ENCODE assay signal across 3 fruit fly cellular contexts in the genomic region with DNA sequence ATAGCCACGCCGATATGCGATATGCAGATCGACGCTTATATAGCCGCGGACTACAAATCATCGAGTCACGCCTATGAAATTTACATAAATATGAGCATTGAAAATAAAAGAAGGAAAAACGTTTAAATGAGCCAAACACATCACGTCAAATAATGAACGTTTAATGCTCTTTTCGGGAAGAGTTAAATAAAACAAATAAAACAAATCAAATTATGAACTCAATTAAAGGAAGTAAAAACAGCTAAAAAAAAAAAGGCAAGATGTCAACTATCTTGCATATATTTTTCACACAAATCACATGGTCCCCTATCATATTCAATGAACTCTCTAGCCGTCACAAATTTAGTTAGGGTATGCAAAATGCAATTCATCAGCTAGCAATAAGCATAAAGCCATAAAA.
A peak's percentile ranks its signal among the peaks of the same experiment; 100 is the strongest.
TF ChIP-seq lines count a peak whose summit lies in the region.

No protein-coding gene starts in this region.

- TF ChIP-seq CTCF in whole organism, embryonic (GFP tag; optimal IDR thresholded peaks at IDR 0.05; lab: Kevin White, UChicago), result no peak

TF ChIP-seq in whole organism, embryonic, 481 proteins besides CTCF, POLR2A, EP300 and RAD21 (continues in another document):
- TF ChIP-seq CG6689 (GFP tag; IDR thresholded peaks at IDR 0.05; lab: Robert Waterston, UW) (peak; percentile 30; the same call in 1 of the 2 replicates), tap (tag; optimal IDR thresholded peaks at IDR 0.05; lab: Kevin White, UChicago) (peak; percentile 4), CHES-1-like (GFP tag; optimal IDR thresholded peaks at IDR 0.05; lab: Kevin White, UChicago) (no peak), Hand (GFP tag; optimal IDR thresholded peaks at IDR 0.05; lab: Kevin White, UChicago) (no peak), ase (GFP tag; IDR thresholded peaks at IDR 0.05; lab: Robert Waterston, UW) (0 out of 3 replicates have a peak, but pooled peaks have one; percentile 16), vvl (GFP tag; IDR thresholded peaks at IDR 0.05; lab: Robert Waterston, UW) (peak; percentile 68), CG17359 (tag; optimal IDR thresholded peaks at IDR 0.05; lab: Kevin White, UChicago) (peak; percentile 33), Oli (tag; optimal IDR thresholded peaks at IDR 0.05; lab: Kevin White, UChicago) (peak; percentile 23), CG12391 (tag; optimal IDR thresholded peaks at IDR 0.05; lab: Kevin White, UChicago) (peak; percentile 5), jing (GFP tag; optimal IDR thresholded peaks at IDR 0.05; lab: Kevin White, UChicago) (no peak), trh (GFP tag; optimal IDR thresholded peaks at IDR 0.05; lab: Kevin White, UChicago) (no peak), Taf1 (GFP tag; IDR thresholded peaks at IDR 0.05; lab: Robert Waterston, UW) (no peak), HLH3B (GFP tag; IDR thresholded peaks at IDR 0.05; lab: Robert Waterston, UW) (peak; percentile 36; the same call in 1 of the 2 replicates), Scr (GFP tag; IDR thresholded peaks at IDR 0.05; lab: Robert Waterston, UW; ENCODE audit: partially characterized antibody) (no peak), CG10366 (GFP tag; IDR thresholded peaks at IDR 0.05; lab: Robert Waterston, UW) (peak; percentile 62), onecut (GFP tag; IDR thresholded peaks at IDR 0.05; lab: Robert Waterston, UW) (0 out of 2 replicates have a peak, but pooled peaks have one; percentile 10), tgo (GFP tag; IDR thresholded peaks at IDR 0.05; lab: Robert Waterston, UW) (peak; percentile 51; the same call in 1 of the 3 replicates), CG17328 (GFP tag; IDR thresholded peaks at IDR 0.05; lab: Robert Waterston, UW) (0 out of 2 replicates have a peak, but pooled peaks have one; percentile 17), CG7839 (tag; optimal IDR thresholded peaks at IDR 0.05; lab: Kevin White, UChicago) (peak; percentile 37), Xrp1 (GFP tag; IDR thresholded peaks at IDR 0.05; lab: Robert Waterston, UW) (0 out of 2 replicates have a peak, but pooled peaks have one; percentile 28), chn (GFP tag; optimal IDR thresholded peaks at IDR 0.05; lab: Kevin White, UChicago) (no peak), salm (tag; optimal IDR thresholded peaks at IDR 0.05; lab: Kevin White, UChicago) (peak; percentile 5), Ptx1 (GFP tag; IDR thresholded peaks at IDR 0.05; lab: Robert Waterston, UW) (peak; percentile 59), so (GFP tag; IDR thresholded peaks at IDR 0.05; lab: Robert Waterston, UW) (peak; percentile 59; the same call in 2 of the 3 replicates), bbx (GFP tag; IDR thresholded peaks at IDR 0.05; lab: Robert Waterston, UW; ENCODE audit: partially characterized antibody) (no peak), CG8924 (tag; optimal IDR thresholded peaks at IDR 0.05; lab: Kevin White, UChicago) (peak; percentile 14)

TF ChIP-seq in whole organism, prepupa, 60 proteins besides CTCF, POLR2A, EP300 and RAD21:
- TF ChIP-seq Hr4 (GFP tag; optimal IDR thresholded peaks at IDR 0.05; lab: Kevin White, UChicago) (peak; percentile 29), Eip78C (GFP tag; lab: Kevin White, UChicago) (peak; percentile 49), CG32006 (GFP tag; optimal IDR thresholded peaks at IDR 0.05; lab: Kevin White, UChicago) (peak; percentile 19), Blimp-1 (GFP tag; optimal IDR thresholded peaks at IDR 0.05; lab: Kevin White, UChicago) (no peak), CG15336 (GFP tag; IDR thresholded peaks at IDR 0.05; lab: Robert Waterston, UW) (0 out of 2 replicates have a peak, but pooled peaks have one; percentile 33), CG8119 (GFP tag; IDR thresholded peaks at IDR 0.05; lab: Robert Waterston, UW) (peak; percentile 39; the same call in 1 of the 3 replicates), topi (GFP tag; optimal IDR thresholded peaks at IDR 0.05; lab: Kevin White, UChicago) (no peak), CG16779 (tag; optimal IDR thresholded peaks at IDR 0.05; lab: Kevin White, UChicago) (no peak), CG8632 (GFP tag; optimal IDR thresholded peaks at IDR 0.05; lab: Kevin White, UChicago) (no peak), fkh (GFP tag; optimal IDR thresholded peaks at IDR 0.05; lab: Kevin White, UChicago) (no peak), Gug (GFP tag; IDR thresholded peaks at IDR 0.05; lab: Robert Waterston, UW) (no peak)
TF ChIP-seq in whole organism, prepupa: peak in this region for 5.

TF ChIP-seq in whole organism, pupa, 21 proteins besides CTCF, POLR2A, EP300 and RAD21:
- TF ChIP-seq CG8159 (tag; optimal IDR thresholded peaks at IDR 0.05; lab: Kevin White, UChicago) (no peak), CG32121 (GFP tag; IDR thresholded peaks at IDR 0.05; lab: Robert Waterston, UW) (peak; percentile 33; the same call in 1 of the 2 replicates), CG10348 (GFP tag; IDR thresholded peaks at IDR 0.05; lab: Robert Waterston, UW) (no peak), CG34367 (tag; optimal IDR thresholded peaks at IDR 0.05; lab: Kevin White, UChicago) (no peak)
